Worm (Caenorhabditis elegans) whole organism, L4 larva: ENCODE results near the gene nop-1.

Source experiments
- aly-2 ChIP-seq: sonication (generic microtip); optimal IDR thresholded peaks from 2 replicates; lab custom pipeline; 2018; ENCODE audit warnings: missing biosample characterization, missing genetic modification characterization
- ceh-82 ChIP-seq: sonication (generic microtip); optimal IDR thresholded peaks from 2 replicates; lab custom pipeline; 2017; ENCODE audit warnings: missing biosample characterization, missing genetic modification characterization
- dmd-8 ChIP-seq: fragments of 200-800 bp; sonication (Bioruptor generic); IDR thresholded peaks from 2 replicates; pipeline ENCODE4 v1.3.6; 2022; ENCODE audit warnings: missing genetic modification characterization, missing compliant biosample characterization
- dpl-1 ChIP-seq: fragments of 150-350 bp; optimal IDR thresholded peaks from 2 replicates; lab custom pipeline; 2014; ENCODE audit warnings: missing biosample characterization, missing genetic modification reagents, missing genetic modification characterization
- egl-27 ChIP-seq: sonication (generic microtip); optimal IDR thresholded peaks from 3 replicates; lab custom pipeline; 2017; ENCODE audit warnings: missing biosample characterization, missing genetic modification reagents, missing genetic modification characterization
- fkh-10 ChIP-seq: fragments of 150-350 bp; optimal IDR thresholded peaks from 2 replicates; lab custom pipeline; 2014; ENCODE audit warnings: missing biosample characterization, missing genetic modification reagents, missing genetic modification characterization
- mdl-1 ChIP-seq, 2 experiments: fragments of 150-350 bp in 1 of 2; sonication (generic microtip) in 1 of 2; optimal IDR thresholded peaks; 2 replicates each; lab custom pipeline; 2014 to 2017; ENCODE audit warnings: missing biosample characterization in 2 of 2, missing genetic modification characterization in 2 of 2
- mdt-29 ChIP-seq: fragments of 200-800 bp; sonication (Bioruptor generic); IDR thresholded peaks from 2 replicates; pipeline ENCODE4 v1.3.6; 2022; ENCODE audit warnings: missing genetic modification reagents, missing genetic modification characterization, missing compliant biosample characterization
- mxl-3 ChIP-seq: fragments of 200-800 bp; sonication (Bioruptor generic); optimal IDR thresholded peaks from 2 replicates; lab custom pipeline; 2018; ENCODE audit warnings: mild to moderate bottlenecking, missing genetic modification characterization, missing compliant biosample characterization
- nhr-11 ChIP-seq: fragments of 150-350 bp; optimal IDR thresholded peaks from 2 replicates; lab custom pipeline; 2014; ENCODE audit warnings: missing biosample characterization, missing genetic modification characterization
- nhr-48 ChIP-seq: sonication (generic microtip); optimal IDR thresholded peaks from 2 replicates; lab custom pipeline; 2016; ENCODE audit warnings: mild to moderate bottlenecking, missing genetic modification characterization, missing compliant biosample characterization
- nhr-76 ChIP-seq: fragments of 150-350 bp; optimal IDR thresholded peaks from 2 replicates; lab custom pipeline; 2014; ENCODE audit warnings: missing biosample characterization, missing genetic modification characterization
- unc-39 ChIP-seq: sonication (generic microtip); optimal IDR thresholded peaks from 2 replicates; lab custom pipeline; 2017; ENCODE audit warnings: missing biosample characterization, missing genetic modification characterization
- unc-62 ChIP-seq, 3 experiments: fragments of 150-350 bp in 1 of 3; sonication (generic microtip); optimal IDR thresholded peaks in 2 of 3; peaks in 1 of 3; 1 replicate in 1 of 3; 2 replicates in 2 of 3; lab custom pipeline; 2014 to 2017; ENCODE audit warnings: missing biosample characterization in 3 of 3, missing genetic modification characterization in 3 of 3, missing genetic modification reagents in 3 of 3, missing genotype in 1 of 3

DNA sequence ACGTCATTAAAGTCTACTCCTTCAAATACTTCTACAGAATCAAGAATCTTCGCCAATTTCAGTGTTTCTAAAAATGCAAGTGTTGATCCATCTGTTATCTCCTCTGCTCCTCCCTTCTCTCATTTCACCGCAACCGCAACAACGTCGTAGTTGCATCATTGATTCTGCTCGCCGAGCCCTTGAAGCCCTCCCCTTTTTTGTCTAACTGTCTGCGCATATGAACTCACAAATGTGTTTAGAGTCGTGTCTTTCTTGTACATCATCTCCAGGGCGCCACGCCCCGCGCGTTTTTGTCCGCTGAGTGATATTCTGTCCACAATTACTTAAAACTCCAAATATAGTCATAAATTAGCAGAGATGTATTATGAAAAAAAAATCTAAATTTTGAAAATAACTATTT is 29.5 kb downstream of the nop-1 start:
- TF ChIP-seq unc-39 (no peak), mdt-29 (GFP tag; lab: Robert Waterston, UW) (no peak), dpl-1 (GFP tag; lab: Kevin White, UChicago) (no peak), dmd-8 (no peak), egl-27 (no peak), ceh-82 (tag; lab: Kevin White, UChicago) (no peak), aly-2 (tag; lab: Kevin White, UChicago) (no peak), fkh-10 (GFP tag; lab: Kevin White, UChicago) (no peak), nhr-76 (tag; lab: Kevin White, UChicago) (no peak), nhr-11 (no peak), mdl-1 (tag; optimal IDR thresholded peaks at IDR 0.05; lab: Kevin White, UChicago) (no peak), nhr-48 (tag; lab: Kevin White, UChicago) (no peak), mxl-3 (GFP tag; lab: Kevin White, UChicago) (no peak), unc-62 (GFP tag; optimal IDR thresholded peaks at IDR 0.05 in 1 of 2; lab: Kevin White, UChicago) (no peak), unc-62 (tag; optimal IDR thresholded peaks at IDR 0.05; lab: Kevin White, UChicago) (no peak)
